Fruit fly (Drosophila melanogaster) whole organism, pupa: ENCODE data around the gene CG4960.
A peak's percentile ranks its signal among the peaks of the same experiment; 100 is the strongest.

ENCODE experiments used
- CG10348 ChIP-seq: fragments of 200-800 bp; sonication (Bioruptor generic); IDR thresholded peaks from 2 replicates; pipeline ENCODE4 v1.3.6; 2022; ENCODE audit warnings: missing biosample characterization, missing genetic modification characterization
- CG12605 ChIP-seq: fragments of 200-800 bp; sonication (Bioruptor generic); IDR thresholded peaks from 2 replicates; pipeline ENCODE4 v1.3.6; 2022; ENCODE audit warnings: missing biosample characterization, missing genetic modification characterization
- CG17806 ChIP-seq: fragments of 200-800 bp; sonication (Bioruptor generic); optimal IDR thresholded peaks from 2 replicates; lab custom pipeline; 2018; ENCODE audit warnings: missing biosample characterization, mild to moderate bottlenecking, missing genetic modification characterization, moderate library complexity
- CG32121 ChIP-seq: fragments of 200-800 bp; sonication (Bioruptor generic); IDR thresholded peaks from 2 replicates; pipeline ENCODE4 v1.3.6; 2022; ENCODE audit warnings: missing biosample characterization, missing genetic modification characterization
- CG4496 ChIP-seq: fragments of 200-800 bp; sonication (Bioruptor generic); IDR thresholded peaks from 3 replicates; pipeline ENCODE4 v1.3.6; 2022; ENCODE audit warnings: missing biosample characterization, missing genetic modification characterization
- CG8159 ChIP-seq: fragments of 200-800 bp; sonication (Bioruptor generic); optimal IDR thresholded peaks from 3 replicates; lab custom pipeline; 2018; ENCODE audit warnings: missing biosample characterization, mild to moderate bottlenecking, missing genetic modification characterization, moderate library complexity
- CG8301 ChIP-seq: fragments of 200-800 bp; sonication (Bioruptor generic); optimal IDR thresholded peaks from 2 replicates; lab custom pipeline; 2018; ENCODE audit warnings: missing biosample characterization, mild to moderate bottlenecking, missing genetic modification characterization
- CG9948 ChIP-seq: fragments of 200-800 bp; sonication (Bioruptor generic); optimal IDR thresholded peaks from 2 replicates; lab custom pipeline; 2018; ENCODE audit warnings: missing biosample characterization, mild to moderate bottlenecking, missing genetic modification characterization, moderate library complexity
- EcR ChIP-seq: fragments of 200-800 bp; sonication (Bioruptor generic); optimal IDR thresholded peaks from 3 replicates; lab custom pipeline; 2019; ENCODE audit warnings: missing biosample characterization, missing genetic modification characterization, mild to moderate bottlenecking, moderate library complexity, missing genetic modification reagents
- Ets98B ChIP-seq: fragments of 200-800 bp; sonication (Bioruptor generic); IDR thresholded peaks from 2 replicates; pipeline ENCODE4 v1.3.6; 2022; ENCODE audit warnings: missing biosample characterization, missing genetic modification characterization
- Pif1A ChIP-seq: fragments of 200-800 bp; sonication (Bioruptor generic); optimal IDR thresholded peaks from 3 replicates; lab custom pipeline; 2016; ENCODE audit warnings: missing biosample characterization, missing genetic modification characterization
- Pif1B ChIP-seq: fragments of 200-800 bp; sonication (Bioruptor generic); optimal IDR thresholded peaks from 3 replicates; lab custom pipeline; 2016; ENCODE audit warnings: missing biosample characterization, missing genetic modification characterization
- fd96Ca ChIP-seq: fragments of 200-800 bp; sonication (Bioruptor generic); IDR thresholded peaks from 3 replicates; pipeline ENCODE4 v1.3.6; 2022; ENCODE audit warnings: missing biosample characterization, missing genetic modification characterization

DNA sequence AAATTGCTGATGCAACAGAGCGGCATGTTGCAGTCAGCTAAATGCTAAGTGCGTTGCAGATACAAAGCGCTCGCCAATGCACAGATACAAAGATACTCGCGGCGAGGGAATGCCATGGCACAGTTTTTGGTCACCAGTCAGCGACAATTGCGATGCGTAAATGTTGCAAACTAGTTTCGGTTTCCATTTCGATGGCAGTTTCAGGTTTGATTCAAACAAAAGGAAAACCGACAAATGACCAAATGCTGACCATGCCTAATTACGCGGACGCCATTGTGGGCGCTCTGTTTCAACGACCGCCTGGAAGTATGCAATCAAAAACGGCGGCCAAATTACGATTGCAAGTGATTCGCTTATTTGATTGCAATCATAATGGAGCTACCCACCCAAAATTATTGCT lies 33.3 kb downstream of the CG4960 start:
- no peak for TF ChIP-seq CG8159 (tag; lab: Kevin White, UChicago)
- no peak for TF ChIP-seq CG10348 (GFP tag; lab: Robert Waterston, UW)
- no peak for TF ChIP-seq CG32121
- peak; percentile 24; the same call in 1 of the 3 replicates for TF ChIP-seq fd96Ca
- TF ChIP-seq EcR (GFP tag; lab: Kevin White, UChicago): no peak
- TF ChIP-seq CG9948 (tag; lab: Kevin White, UChicago): no peak
- no peak for TF ChIP-seq Pif1B (GFP tag; lab: Kevin White, UChicago)
- no peak for TF ChIP-seq CG17806 (tag; lab: Kevin White, UChicago)
- no peak for TF ChIP-seq Pif1A (GFP tag; lab: Kevin White, UChicago)
- TF ChIP-seq CG12605 (GFP tag; lab: Robert Waterston, UW): no peak
- peak; percentile 55; the same call in 1 of the 3 replicates for TF ChIP-seq CG4496 (GFP tag; lab: Robert Waterston, UW)
- 0 out of 2 replicates have a peak, but pooled peaks have one; percentile 22 for TF ChIP-seq Ets98B (GFP tag; lab: Robert Waterston, UW)
- TF ChIP-seq CG8301 (tag; lab: Kevin White, UChicago): no peak
